Worm (Caenorhabditis elegans): ENCODE results near the gene F41E7.2.

DNA sequence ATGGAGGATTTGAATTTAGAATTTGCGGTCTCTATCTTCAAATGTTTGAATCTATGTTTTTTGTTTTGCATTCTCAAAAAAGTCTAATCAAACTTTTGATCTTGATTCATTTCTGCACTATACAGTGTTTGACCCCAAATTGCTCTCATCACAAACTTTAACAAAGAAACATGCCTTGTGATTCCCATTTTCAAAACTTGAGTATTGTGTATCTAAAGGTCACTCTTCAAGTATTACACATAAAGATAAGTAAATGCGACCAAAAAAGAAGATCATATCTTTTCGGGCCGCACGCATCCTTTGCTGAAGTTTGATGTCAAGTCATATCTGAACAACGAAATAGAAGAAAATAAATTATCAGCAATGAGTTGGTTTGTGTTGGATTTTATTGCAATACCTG, 28.4 kb downstream of the F41E7.2 start:
- TF ChIP-seq nhr-11 (tag; optimal IDR thresholded peaks at IDR 0.05): no peak
- no peak for TF ChIP-seq egl-27 (tag; optimal IDR thresholded peaks at IDR 0.05)
- no peak for TF ChIP-seq skn-1 (tag; optimal IDR thresholded peaks at IDR 0.05)
- TF ChIP-seq unc-62 (GFP tag; optimal IDR thresholded peaks at IDR 0.05): no peak
- no peak for TF ChIP-seq nhr-237 (tag; optimal IDR thresholded peaks at IDR 0.05)
- no peak for TF ChIP-seq pag-3 (tag; optimal IDR thresholded peaks at IDR 0.05; ENCODE audit: borderline replicate concordance, insufficient read depth)
- TF ChIP-seq snpc-4 (tag; optimal IDR thresholded peaks at IDR 0.05): no peak
- TF ChIP-seq nhr-90 (tag; optimal IDR thresholded peaks at IDR 0.05; ENCODE audit: poor library complexity): no peak
- TF ChIP-seq nhr-76 (tag; optimal IDR thresholded peaks at IDR 0.05): no peak
- TF ChIP-seq mdl-1 (tag; optimal IDR thresholded peaks at IDR 0.05): no peak
- no peak for TF ChIP-seq unc-130 (tag; optimal IDR thresholded peaks at IDR 0.05)
- TF ChIP-seq Y116A8C.19 (tag; optimal IDR thresholded peaks at IDR 0.05; ENCODE audit: borderline replicate concordance): no peak
- no peak for TF ChIP-seq aly-2 (tag; optimal IDR thresholded peaks at IDR 0.05)
- no peak for TF ChIP-seq sptf-1 (tag; optimal IDR thresholded peaks at IDR 0.05)

Data from whole organism, L1 larva.